Fruit fly (Drosophila melanogaster) whole organism, embryonic: ENCODE data around the gene Paf-AHalpha.
A peak's percentile ranks its signal among the peaks of the same experiment; 100 is the strongest.

Experiments used
- ATbp ChIP-seq: fragments of 200-800 bp; sonication (Bioruptor generic); optimal IDR thresholded peaks from 2 replicates; lab custom pipeline; 2017; ENCODE audit warnings: missing biosample characterization, mild to moderate bottlenecking, missing genetic modification characterization, missing genetic modification reagents
- Atf3 ChIP-seq: fragments of 200-800 bp; sonication (Bioruptor generic); optimal IDR thresholded peaks from 3 replicates; lab custom pipeline; 2016; ENCODE audit warnings: missing biosample characterization, missing genetic modification characterization
- Awh ChIP-seq: fragments of 200-800 bp; sonication (Bioruptor generic); IDR thresholded peaks from 2 replicates; pipeline ENCODE4, ENCODE4 v1.3.6; 2022; ENCODE audit warnings: missing biosample characterization, missing genetic modification characterization
- B-H1 ChIP-seq: fragments of 200-800 bp; sonication (Bioruptor generic); IDR thresholded peaks from 3 replicates; pipeline ENCODE4 v1.3.6; 2022; ENCODE audit warnings: missing biosample characterization, missing genetic modification characterization
- CG11456 ChIP-seq: fragments of 200-800 bp; sonication (Bioruptor generic); IDR thresholded peaks from 3 replicates; pipeline ENCODE4 v1.3.6; 2022; ENCODE audit warnings: missing biosample characterization, missing genetic modification characterization
- CG13894 ChIP-seq: fragments of 200-800 bp; sonication (Bioruptor generic); optimal IDR thresholded peaks from 3 replicates; lab custom pipeline; 2018; ENCODE audit warnings: missing biosample characterization, mild to moderate bottlenecking, missing genetic modification characterization, moderate library complexity
- CG14014 ChIP-seq: fragments of 200-800 bp; sonication (Bioruptor generic); IDR thresholded peaks from 2 replicates; pipeline ENCODE4 v1.3.6; 2022; ENCODE audit warnings: missing biosample characterization, missing genetic modification characterization
- CG15011 ChIP-seq: fragments of 200-800 bp; sonication (Bioruptor generic); optimal IDR thresholded peaks from 3 replicates; lab custom pipeline; 2018; ENCODE audit warnings: missing biosample characterization, mild to moderate bottlenecking, missing genetic modification characterization
- CG1602 ChIP-seq: fragments of 200-800 bp; sonication (Bioruptor generic); optimal IDR thresholded peaks from 3 replicates; lab custom pipeline; 2016; ENCODE audit warnings: missing biosample characterization, missing genetic modification characterization
- CG16779 ChIP-seq: fragments of 200-800 bp; sonication (Bioruptor generic); IDR thresholded peaks from 2 replicates; pipeline ENCODE4 v1.3.6; 2022; ENCODE audit warnings: missing biosample characterization, missing genetic modification characterization
- CG17186 ChIP-seq: fragments of 200-800 bp; sonication (Bioruptor generic); optimal IDR thresholded peaks from 3 replicates; lab custom pipeline; 2017; ENCODE audit warnings: missing biosample characterization, missing genetic modification reagents, missing genetic modification characterization
- CG2120 ChIP-seq: fragments of 200-800 bp; sonication (Bioruptor generic); optimal IDR thresholded peaks from 3 replicates; lab custom pipeline; 2016; ENCODE audit warnings: missing biosample characterization, missing genetic modification characterization
- CG31388 ChIP-seq: fragments of 200-800 bp; sonication (Bioruptor generic); optimal IDR thresholded peaks from 2 replicates; lab custom pipeline; 2016; ENCODE audit warnings: missing biosample characterization, missing genetic modification characterization
- CG31441 ChIP-seq: fragments of 200-800 bp; sonication (Bioruptor generic); IDR thresholded peaks from 2 replicates; pipeline ENCODE4 v1.3.6; 2022; ENCODE audit warnings: missing biosample characterization, missing genetic modification characterization
- CG3995 ChIP-seq: fragments of 200-800 bp; sonication (Bioruptor generic); optimal IDR thresholded peaks from 3 replicates; lab custom pipeline; 2016; ENCODE audit warnings: missing biosample characterization, missing genetic modification characterization
- CG4424 ChIP-seq: fragments of 200-800 bp; sonication (Bioruptor generic); optimal IDR thresholded peaks from 3 replicates; lab custom pipeline; 2016; ENCODE audit warnings: missing biosample characterization, missing genetic modification characterization
- CG4854 ChIP-seq: fragments of 200-800 bp; sonication (Bioruptor generic); optimal IDR thresholded peaks from 2 replicates; lab custom pipeline; 2016; ENCODE audit warnings: missing biosample characterization, missing genetic modification characterization, inconsistent platforms
- CG6254 ChIP-seq: fragments of 200-800 bp; sonication (Bioruptor generic); optimal IDR thresholded peaks from 3 replicates; lab custom pipeline; 2017; ENCODE audit warnings: mild to moderate bottlenecking, missing biosample characterization, missing genetic modification reagents, missing genetic modification characterization
- CG6654 ChIP-seq: fragments of 200-800 bp; sonication (Bioruptor generic); optimal IDR thresholded peaks from 2 replicates; lab custom pipeline; 2017; ENCODE audit warnings: missing biosample characterization, mild to moderate bottlenecking, missing genetic modification characterization
- CG8388 ChIP-seq: fragments of 200-800 bp; sonication (Bioruptor generic); optimal IDR thresholded peaks from 2 replicates; lab custom pipeline; 2019; ENCODE audit warnings: missing biosample characterization, mild to moderate bottlenecking, missing genetic modification characterization, moderate library complexity
- CG8478 ChIP-seq: fragments of >200 bp; optimal IDR thresholded peaks from 2 replicates; lab custom pipeline; 2018
- CTCF ChIP-seq: fragments of 200-800 bp; sonication (Bioruptor generic); optimal IDR thresholded peaks from 2 replicates; lab custom pipeline; 2017; ENCODE audit warnings: missing biosample characterization, mild to moderate bottlenecking, missing genetic modification characterization, moderate library complexity
- CkIIα-i1 ChIP-seq: fragments of 200-800 bp; sonication (Bioruptor generic); IDR thresholded peaks from 2 replicates; pipeline ENCODE4 v1.3.6; 2022; ENCODE audit warnings: missing biosample characterization, missing genetic modification characterization
- CoRest ChIP-seq: fragments of 200-800 bp; sonication (Bioruptor generic); optimal IDR thresholded peaks from 3 replicates; lab custom pipeline; 2018; ENCODE audit warnings: missing biosample characterization, mild to moderate bottlenecking, missing genetic modification characterization, moderate library complexity
- Dip2 ChIP-seq: fragments of 200-800 bp; sonication (Bioruptor generic); IDR thresholded peaks from 2 replicates; pipeline ENCODE4 v1.3.6; 2022; ENCODE audit warnings: missing biosample characterization, missing genetic modification characterization
- Gug ChIP-seq: fragments of 200-800 bp; sonication (Bioruptor generic); IDR thresholded peaks from 4 replicates; pipeline ENCODE4 v1.3.6; 2022; ENCODE audit warnings: missing biosample characterization, missing genetic modification characterization
- Hey ChIP-seq: fragments of 200-800 bp; sonication (Bioruptor generic); optimal IDR thresholded peaks from 3 replicates; lab custom pipeline; 2018; ENCODE audit warnings: missing biosample characterization, mild to moderate bottlenecking, missing genetic modification characterization
- Scr ChIP-seq: fragments of 200-800 bp; sonication (Bioruptor generic); IDR thresholded peaks from 2 replicates; pipeline ENCODE4 v1.3.6; 2022; ENCODE audit warnings: missing biosample characterization, missing genetic modification characterization; ENCODE audit not compliant: partially characterized antibody
- Six4 ChIP-seq: fragments of 200-800 bp; sonication (Bioruptor generic); optimal IDR thresholded peaks from 2 replicates; lab custom pipeline; 2016; ENCODE audit warnings: missing biosample characterization, missing genetic modification characterization
- al ChIP-seq: fragments of 200-800 bp; sonication (Bioruptor generic); IDR thresholded peaks from 2 replicates; pipeline ENCODE4 v1.3.6; 2022; ENCODE audit warnings: missing biosample characterization, missing genetic modification characterization
- amos ChIP-seq: fragments of 200-800 bp; sonication (Bioruptor generic); IDR thresholded peaks from 2 replicates; pipeline ENCODE4 v1.3.6; 2022; ENCODE audit warnings: missing biosample characterization, missing genetic modification characterization; ENCODE audit not compliant: partially characterized antibody
- ato ChIP-seq: fragments of 200-800 bp; sonication (Bioruptor generic); IDR thresholded peaks from 2 replicates; pipeline ENCODE4 v1.3.6; 2022; ENCODE audit warnings: missing biosample characterization, missing genetic modification characterization; ENCODE audit not compliant: partially characterized antibody
- emc ChIP-seq: fragments of 200-800 bp; sonication (Bioruptor generic); optimal IDR thresholded peaks from 2 replicates; lab custom pipeline; 2016; ENCODE audit warnings: missing biosample characterization, missing genetic modification characterization
- ems ChIP-seq: fragments of 200-800 bp; sonication (Bioruptor generic); optimal IDR thresholded peaks from 3 replicates; lab custom pipeline; 2016; ENCODE audit warnings: missing biosample characterization, missing genetic modification characterization
- gem ChIP-seq: fragments of 200-800 bp; sonication (Bioruptor generic); optimal IDR thresholded peaks from 2 replicates; lab custom pipeline; 2019; ENCODE audit warnings: missing biosample characterization, mild to moderate bottlenecking, missing genetic modification characterization, moderate library complexity
- gfzf ChIP-seq: fragments of 200-800 bp; sonication (Bioruptor generic); optimal IDR thresholded peaks from 2 replicates; lab custom pipeline; 2016; ENCODE audit warnings: missing biosample characterization, mild to moderate bottlenecking, missing genetic modification characterization, moderate library complexity
- hbn ChIP-seq: fragments of 200-800 bp; sonication (Bioruptor generic); IDR thresholded peaks from 2 replicates; pipeline ENCODE4 v1.3.6; 2022; ENCODE audit warnings: missing biosample characterization, missing genetic modification characterization; ENCODE audit not compliant: partially characterized antibody
- jing ChIP-seq: fragments of 200-800 bp; sonication (Bioruptor generic); optimal IDR thresholded peaks from 2 replicates; lab custom pipeline; 2018; ENCODE audit warnings: missing biosample characterization, mild to moderate bottlenecking, missing genetic modification characterization
- lbe ChIP-seq: fragments of 200-800 bp; sonication (Bioruptor generic); optimal IDR thresholded peaks from 2 replicates; lab custom pipeline; 2016; ENCODE audit warnings: missing biosample characterization, mild to moderate bottlenecking, missing genetic modification characterization
- luna ChIP-seq: fragments of 200-800 bp; sonication (Bioruptor generic); optimal IDR thresholded peaks from 2 replicates; lab custom pipeline; 2016; ENCODE audit warnings: missing biosample characterization, missing genetic modification characterization
- oc ChIP-seq: fragments of 200-800 bp; sonication (Bioruptor generic); optimal IDR thresholded peaks from 2 replicates; lab custom pipeline; 2018; ENCODE audit warnings: missing biosample characterization, mild to moderate bottlenecking, missing genetic modification characterization, moderate library complexity
- onecut ChIP-seq: fragments of 200-800 bp; sonication (Bioruptor generic); IDR thresholded peaks from 2 replicates; pipeline ENCODE4 v1.3.6; 2022; ENCODE audit warnings: missing biosample characterization, missing genetic modification characterization
- pan ChIP-seq, 4 experiments: fragments of >200 bp in 3 of 4; fragments of 200-800 bp in 1 of 4; sonication (Bioruptor generic) in 1 of 4; optimal IDR thresholded peaks in 3 of 4; IDR thresholded peaks in 1 of 4; 2 replicates each; pipeline versions ENCODE4 v1.3.6 to Lab custom; 2017 to 2022; ENCODE audit warnings: missing biosample characterization in 2 of 4, missing genetic modification characterization in 2 of 4, mixed read lengths in 1 of 4
- psq ChIP-seq: fragments of 200-800 bp; sonication (Bioruptor generic); optimal IDR thresholded peaks from 2 replicates; lab custom pipeline; 2017; ENCODE audit warnings: missing biosample characterization, missing genetic modification characterization
- ranshi ChIP-seq: fragments of 200-800 bp; sonication (Bioruptor generic); IDR thresholded peaks from 2 replicates; pipeline ENCODE4 v1.3.6; 2022; ENCODE audit warnings: missing biosample characterization, missing genetic modification characterization
- sob ChIP-seq: fragments of 200-800 bp; sonication (Bioruptor generic); IDR thresholded peaks from 2 replicates; pipeline ENCODE4 v1.3.6; 2022; ENCODE audit warnings: missing biosample characterization, missing genetic modification characterization
- tap ChIP-seq: fragments of 200-800 bp; optimal IDR thresholded peaks from 3 replicates; lab custom pipeline; 2019; ENCODE audit warnings: missing biosample characterization, mild to moderate bottlenecking, missing genetic modification characterization, moderate library complexity
- tio ChIP-seq: fragments of 200-800 bp; sonication (Bioruptor generic); optimal IDR thresholded peaks from 2 replicates; lab custom pipeline; 2017; ENCODE audit warnings: missing biosample characterization, missing genetic modification characterization, inconsistent platforms
- vvl ChIP-seq: fragments of 200-800 bp; sonication (Bioruptor generic); IDR thresholded peaks from 2 replicates; pipeline ENCODE4 v1.3.6; 2022; ENCODE audit warnings: missing biosample characterization, missing genetic modification characterization
- yki ChIP-seq: fragments of >200 bp; optimal IDR thresholded peaks from 3 replicates; lab custom pipeline; 2018
- zf30C ChIP-seq: fragments of 200-800 bp; sonication (Bioruptor generic); optimal IDR thresholded peaks from 3 replicates; lab custom pipeline; 2018; ENCODE audit warnings: missing biosample characterization, mild to moderate bottlenecking, missing genetic modification characterization

Paf-AHalpha gene

dm6 chrX:15760447-15761297, 24.7 kb downstream of the Paf-AHalpha start, which contains the start of the genes Graf and mRpL3 (continued):
- TF ChIP-seq luna (no peak), psq (GFP tag; lab: Kevin White, UChicago) (no peak), CG8388 (GFP tag; lab: Kevin White, UChicago) (no peak), CG13894 (no peak), CG6254 (GFP tag; lab: Kevin White, UChicago) (no peak), CG2120 (GFP tag; lab: Kevin White, UChicago) (peak; percentile 5), CkIIα-i1 (GFP tag; lab: Robert Waterston, UW) (no peak), CG31441 (GFP tag; lab: Robert Waterston, UW) (no peak), Atf3 (GFP tag; lab: Kevin White, UChicago) (no peak), lbe (GFP tag; lab: Kevin White, UChicago) (no peak), CG6654 (no peak), CG14014 (no peak), CoRest (tag; lab: Kevin White, UChicago) (no peak), jing (no peak), CG11456 (GFP tag; lab: Robert Waterston, UW) (no peak), Gug (no peak), Awh (GFP tag; lab: Robert Waterston, UW) (no peak), gfzf (peak; percentile 35), ems (GFP tag; lab: Kevin White, UChicago) (no peak), onecut (GFP tag; lab: Robert Waterston, UW) (no peak), Scr (GFP tag; lab: Robert Waterston, UW) (peak; percentile 86), amos (GFP tag; lab: Robert Waterston, UW) (peak; percentile 95), ATbp (GFP tag; lab: Kevin White, UChicago) (no peak), yki (lab: Kevin White, UChicago) (no peak), ranshi (no peak), CG1602 (GFP tag; lab: Kevin White, UChicago) (no peak), vvl (no peak), Dip2 (GFP tag; lab: Robert Waterston, UW) (no peak), tio (GFP tag; lab: Kevin White, UChicago) (no peak), CG4854 (GFP tag; lab: Kevin White, UChicago) (no peak), B-H1 (GFP tag; lab: Robert Waterston, UW) (no peak), oc (tag; lab: Kevin White, UChicago) (no peak), al (GFP tag; lab: Robert Waterston, UW) (no peak), zf30C (GFP tag; lab: Kevin White, UChicago) (no peak), CG16779 (GFP tag; lab: Robert Waterston, UW) (no peak), Six4 (GFP tag; lab: Kevin White, UChicago) (no peak), ato (GFP tag; lab: Robert Waterston, UW) (peak; percentile 90), tap (no peak), pan (optimal IDR thresholded peaks at IDR 0.05; lab: Kevin White, UChicago) (no peak), pan (GFP tag; optimal IDR thresholded peaks at IDR 0.05 in 1 of 2, IDR thresholded peaks at IDR 0.05 in 1 of 2) (no peak), hbn (GFP tag; lab: Robert Waterston, UW) (peak; percentile 77), CG3995 (GFP tag; lab: Kevin White, UChicago) (peak; percentile 73), CG17186 (peak; percentile 99), CG4424 (peak; percentile 12), CG31388 (no peak), emc (no peak), CG8478 (lab: Kevin White, UChicago) (no peak), CTCF (GFP tag; lab: Kevin White, UChicago) (no peak), gem (tag; lab: Kevin White, UChicago) (no peak), Hey (tag; lab: Kevin White, UChicago) (no peak), CG15011 (GFP tag; lab: Kevin White, UChicago) (no peak), sob (no peak)
